Worm (Caenorhabditis elegans): ENCODE results near the gene kin-9.

DNA sequence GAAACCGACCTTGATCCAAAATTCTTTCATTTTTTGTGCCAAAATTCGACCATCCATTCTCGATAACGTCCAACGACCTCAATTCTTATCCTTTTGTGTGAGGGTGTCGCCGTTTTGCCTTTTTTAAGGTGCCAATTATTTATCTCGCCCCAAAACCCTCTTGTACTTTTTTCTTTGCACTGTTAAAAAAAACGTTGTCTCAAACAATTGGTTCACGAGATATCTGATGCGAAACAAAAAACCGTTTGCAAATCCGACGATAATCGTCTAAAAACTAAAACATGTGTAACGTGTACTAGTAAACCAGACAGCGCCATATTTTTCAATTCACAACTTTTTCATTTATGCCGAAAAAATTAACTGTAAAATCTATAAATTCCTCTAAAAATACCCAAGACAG lies 24.9 kb downstream of the kin-9 start, which contains the start of gene F16F9.3:
- no peak for TF ChIP-seq ama-1 (optimal IDR thresholded peaks at IDR 0.05)
- TF ChIP-seq pag-3 (tag; optimal IDR thresholded peaks at IDR 0.05; ENCODE audit: borderline replicate concordance): no peak

All from whole organism, late embryonic.